Comparison of ENCODE assay signal across 3 worm cellular contexts in the genomic region with DNA sequence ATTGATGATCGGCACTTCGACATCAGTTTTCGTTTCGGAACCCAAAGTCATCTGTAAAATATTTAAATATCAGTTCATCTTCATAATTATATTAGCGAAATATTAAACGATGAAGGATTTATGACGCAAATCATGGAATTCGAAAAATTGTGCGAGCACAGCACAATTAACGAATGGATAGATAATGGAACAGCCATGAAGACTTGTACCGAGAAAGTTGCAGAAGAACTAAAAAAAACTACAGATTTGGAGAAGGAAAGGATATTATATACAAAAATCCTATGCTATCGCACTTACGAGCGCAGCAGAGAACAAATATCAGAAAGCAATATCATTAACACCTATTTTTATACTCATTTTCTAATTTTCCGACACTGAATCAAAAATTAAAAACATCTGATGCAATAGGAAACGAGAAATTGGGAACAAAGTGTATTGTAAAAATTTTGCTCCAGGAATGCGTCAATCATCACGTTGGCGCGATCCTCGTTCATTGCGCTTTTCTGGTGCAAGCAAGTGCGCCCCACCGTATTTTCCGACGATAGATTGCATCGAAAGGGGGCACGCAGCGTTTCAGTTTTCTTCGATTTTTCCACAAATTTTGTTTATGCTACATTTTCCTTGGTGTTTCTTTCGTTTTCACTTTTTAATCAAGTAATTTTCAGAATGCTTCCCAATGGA.
TF ChIP-seq lines count a peak whose summit lies in the region.

Gene clu-1, minus strand, starts transcription at position 51 of the 681 bp plus-strand sequence.
Gene prp-40, plus strand, starts transcription at position 666 of the 681 bp plus-strand sequence.

TF ChIP-seq in whole organism, L1 larva, 84 proteins besides CTCF, POLR2A, EP300 and RAD21 (continued from another document and continues in another):
- TF ChIP-seq efl-1 (optimal IDR thresholded peaks at IDR 0.05; lab: Kevin White, UChicago), result peak; percentile 88 to 89
- peak; percentile 82 to 98 for TF ChIP-seq efl-1 (GFP tag; optimal IDR thresholded peaks at IDR 0.05 in 1 of 2; lab: Kevin White, UChicago)
- TF ChIP-seq efl-3 (GFP tag; optimal IDR thresholded peaks at IDR 0.05; lab: Kevin White, UChicago), result no peak
- TF ChIP-seq nhr-71 (tag; optimal IDR thresholded peaks at IDR 0.05; lab: Kevin White, UChicago), result peak; percentile 94
- no peak for TF ChIP-seq Y116A8C.19 (tag; optimal IDR thresholded peaks at IDR 0.05; lab: Kevin White, UChicago; ENCODE audit: borderline replicate concordance)
- peak; percentile 65 for TF ChIP-seq lin-39 (tag; optimal IDR thresholded peaks at IDR 0.05; lab: Kevin White, UChicago)
- TF ChIP-seq nhr-76 (tag; optimal IDR thresholded peaks at IDR 0.05; lab: Kevin White, UChicago), result no peak
- peak; percentile 92 for TF ChIP-seq tbx-2 (tag; optimal IDR thresholded peaks at IDR 0.05; lab: Kevin White, UChicago)
- TF ChIP-seq snpc-4 (tag; optimal IDR thresholded peaks at IDR 0.05; lab: Kevin White, UChicago), result peak; percentile 78
- TF ChIP-seq skn-1 (tag; optimal IDR thresholded peaks at IDR 0.05; lab: Kevin White, UChicago), result peak; percentile 78
- TF ChIP-seq unc-98 (GFP tag; IDR thresholded peaks at IDR 0.05; lab: Robert Waterston, UW), result no peak
- no peak for TF ChIP-seq ceh-63 (GFP tag; optimal IDR thresholded peaks at IDR 0.05; lab: Kevin White, UChicago)
- peak; percentile 90 to 92 (median 92) for TF ChIP-seq ceh-82 (tag; optimal IDR thresholded peaks at IDR 0.05; lab: Kevin White, UChicago)
- no peak for TF ChIP-seq sptf-1 (tag; optimal IDR thresholded peaks at IDR 0.05; lab: Kevin White, UChicago)
- TF ChIP-seq mef-2 (tag; optimal IDR thresholded peaks at IDR 0.05; lab: Kevin White, UChicago), result peak; percentile 71
- TF ChIP-seq aly-2 (tag; optimal IDR thresholded peaks at IDR 0.05; lab: Kevin White, UChicago), result peak; percentile 83
- TF ChIP-seq lin-14 (GFP tag; optimal IDR thresholded peaks at IDR 0.05; lab: Kevin White, UChicago), result peak; percentile 90
- TF ChIP-seq nhr-20 (tag; optimal IDR thresholded peaks at IDR 0.05; lab: Kevin White, UChicago), result peak; percentile 93
- peak; percentile 86 for TF ChIP-seq fkh-8 (tag; optimal IDR thresholded peaks at IDR 0.05; lab: Kevin White, UChicago)
- TF ChIP-seq sup-37 (GFP tag; optimal IDR thresholded peaks at IDR 0.05; lab: Kevin White, UChicago), result peak; percentile 33
- no peak for TF ChIP-seq nhr-84 (tag; optimal IDR thresholded peaks at IDR 0.05; lab: Kevin White, UChicago)
- peak; percentile 70 for TF ChIP-seq C04F5.9 (tag; optimal IDR thresholded peaks at IDR 0.05; lab: Kevin White, UChicago)
- peak; percentile 81 for TF ChIP-seq nhr-77 (tag; optimal IDR thresholded peaks at IDR 0.05; lab: Kevin White, UChicago)
- TF ChIP-seq mep-1 (tag; optimal IDR thresholded peaks at IDR 0.05; lab: Kevin White, UChicago), result peak; percentile 89
- TF ChIP-seq pax-3 (tag; optimal IDR thresholded peaks at IDR 0.05; lab: Kevin White, UChicago), result peak; percentile 58
- no peak for TF ChIP-seq ceh-88 (GFP tag; IDR thresholded peaks at IDR 0.05; lab: Robert Waterston, UW)
- peak; percentile 52 for TF ChIP-seq zip-4 (GFP tag; optimal IDR thresholded peaks at IDR 0.05; lab: Kevin White, UChicago)
- peak; percentile 83 for TF ChIP-seq ztf-4 (tag; optimal IDR thresholded peaks at IDR 0.05; lab: Kevin White, UChicago)
- peak; percentile 95 for TF ChIP-seq snu-23 (GFP tag; optimal IDR thresholded peaks at IDR 0.05; lab: Kevin White, UChicago)
- TF ChIP-seq xbp-1 (tag; optimal IDR thresholded peaks at IDR 0.05; lab: Kevin White, UChicago), result peak; percentile 90
- no peak for TF ChIP-seq unc-62 (GFP tag; optimal IDR thresholded peaks at IDR 0.05; lab: Kevin White, UChicago)
- TF ChIP-seq mab-9 (GFP tag; IDR thresholded peaks at IDR 0.05; lab: Robert Waterston, UW), result peak; percentile 76
- no peak for TF ChIP-seq nhr-12 (tag; optimal IDR thresholded peaks at IDR 0.05; lab: Kevin White, UChicago)
- TF ChIP-seq nhr-90 (tag; optimal IDR thresholded peaks at IDR 0.05; lab: Kevin White, UChicago; ENCODE audit: poor library complexity), result peak; percentile 86
- TF ChIP-seq blmp-1 (tag; optimal IDR thresholded peaks at IDR 0.05; lab: Kevin White, UChicago), result no peak
- peak; percentile 77 for TF ChIP-seq fkh-4 (tag; optimal IDR thresholded peaks at IDR 0.05; lab: Kevin White, UChicago; ENCODE audit: borderline replicate concordance)
- TF ChIP-seq nhr-19 (GFP tag; conservative IDR thresholded peaks at IDR 0.05; lab: Robert Waterston, UW), result peak; percentile 89
- peak; percentile 43 for TF ChIP-seq nhr-11 (tag; optimal IDR thresholded peaks at IDR 0.05; lab: Kevin White, UChicago)
- TF ChIP-seq rnt-1 (tag; optimal IDR thresholded peaks at IDR 0.05; lab: Kevin White, UChicago), result peak; percentile 95
- peak; percentile 88 for TF ChIP-seq unc-86 (tag; optimal IDR thresholded peaks at IDR 0.05; lab: Kevin White, UChicago)
- TF ChIP-seq dsc-1 (tag; optimal IDR thresholded peaks at IDR 0.05; lab: Kevin White, UChicago), result peak; percentile 98

TF ChIP-seq in whole organism, L3 larva, 47 proteins besides CTCF, POLR2A, EP300 and RAD21 (continued from another document):
- TF ChIP-seq aly-2 (tag; optimal IDR thresholded peaks at IDR 0.05; lab: Kevin White, UChicago), result no peak
- peak; percentile 74 for TF ChIP-seq pqm-1 (tag; optimal IDR thresholded peaks at IDR 0.05; lab: Kevin White, UChicago)
- peak; percentile 90 for TF ChIP-seq lin-39 (tag; optimal IDR thresholded peaks at IDR 0.05; lab: Kevin White, UChicago)
- TF ChIP-seq ceh-82 (tag; optimal IDR thresholded peaks at IDR 0.05; lab: Kevin White, UChicago), result peak; percentile 57
- no peak for TF ChIP-seq nhr-67 (tag; optimal IDR thresholded peaks at IDR 0.05; lab: Kevin White, UChicago)
- peak; percentile 91 for TF ChIP-seq nfya-1 (tag; optimal IDR thresholded peaks at IDR 0.05; lab: Kevin White, UChicago; ENCODE audit: insufficient read depth)
- peak; percentile 93 for TF ChIP-seq pha-4 (tag; optimal IDR thresholded peaks at IDR 0.05; lab: Kevin White, UChicago)
- TF ChIP-seq unc-39 (tag; optimal IDR thresholded peaks at IDR 0.05; lab: Kevin White, UChicago), result no peak
- TF ChIP-seq nhr-237 (tag; optimal IDR thresholded peaks at IDR 0.05; lab: Kevin White, UChicago), result no peak
- peak; percentile 80 for TF ChIP-seq jun-1 (tag; optimal IDR thresholded peaks at IDR 0.05; lab: Kevin White, UChicago)
- TF ChIP-seq hmg-11 (tag; optimal IDR thresholded peaks at IDR 0.05; lab: Kevin White, UChicago), result peak; percentile 83
- TF ChIP-seq nhr-12 (tag; optimal IDR thresholded peaks at IDR 0.05; lab: Kevin White, UChicago), result no peak
- peak; percentile 71 for TF ChIP-seq egl-27 (tag; optimal IDR thresholded peaks at IDR 0.05; lab: Kevin White, UChicago)
- no peak for TF ChIP-seq ceh-16 (tag; optimal IDR thresholded peaks at IDR 0.05; lab: Kevin White, UChicago)
- peak; percentile 80 for TF ChIP-seq lsy-12 (tag; optimal IDR thresholded peaks at IDR 0.05; lab: Kevin White, UChicago)
- peak; percentile 50 for TF ChIP-seq ztf-4 (tag; optimal IDR thresholded peaks at IDR 0.05; lab: Kevin White, UChicago)
- no peak for TF ChIP-seq mml-1 (tag; optimal IDR thresholded peaks at IDR 0.05; lab: Kevin White, UChicago)
- TF ChIP-seq sea-2 (GFP tag; optimal IDR thresholded peaks at IDR 0.05; lab: Kevin White, UChicago), result no peak
- TF ChIP-seq ZK546.5 (tag; optimal IDR thresholded peaks at IDR 0.05; lab: Kevin White, UChicago), result no peak
- no peak for TF ChIP-seq eor-1 (tag; optimal IDR thresholded peaks at IDR 0.05; lab: Kevin White, UChicago)
- peak; percentile 56 for TF ChIP-seq skn-1 (tag; optimal IDR thresholded peaks at IDR 0.05; lab: Kevin White, UChicago)
- TF ChIP-seq nhr-25 (tag; optimal IDR thresholded peaks at IDR 0.05; lab: Kevin White, UChicago), result peak; percentile 92
- no peak for TF ChIP-seq fos-1 (tag; optimal IDR thresholded peaks at IDR 0.05; lab: Kevin White, UChicago)
- TF ChIP-seq tbx-2 (tag; optimal IDR thresholded peaks at IDR 0.05; lab: Kevin White, UChicago), result peak; percentile 62
- no peak for TF ChIP-seq unc-62 (GFP tag; optimal IDR thresholded peaks at IDR 0.05; lab: Kevin White, UChicago)
- no peak for TF ChIP-seq nhr-28 (tag; optimal IDR thresholded peaks at IDR 0.05; lab: Kevin White, UChicago)
- peak; percentile 72 for TF ChIP-seq egl-5 (tag; optimal IDR thresholded peaks at IDR 0.05; lab: Kevin White, UChicago)
- no peak for TF ChIP-seq mdl-1 (tag; optimal IDR thresholded peaks at IDR 0.05; lab: Kevin White, UChicago)
- TF ChIP-seq elt-3 (tag; optimal IDR thresholded peaks at IDR 0.05; lab: Kevin White, UChicago), result no peak
- no peak for TF ChIP-seq nhr-77 (tag; optimal IDR thresholded peaks at IDR 0.05; lab: Kevin White, UChicago)

TF ChIP-seq in whole organism, young adult, 124 proteins besides CTCF, POLR2A, EP300 and RAD21 (continued from another document and continues in another):
- TF ChIP-seq mcd-1 (GFP tag; IDR thresholded peaks at IDR 0.05; lab: Robert Waterston, UW) (peak; percentile 95), repo-1 (tag; optimal IDR thresholded peaks at IDR 0.05; lab: Kevin White, UChicago) (peak; percentile 44), ztf-26 (tag; optimal IDR thresholded peaks at IDR 0.05; lab: Kevin White, UChicago) (peak; percentile 40), ets-4 (GFP tag; optimal IDR thresholded peaks at IDR 0.05; lab: Kevin White, UChicago) (no peak), bed-2 (GFP tag; IDR thresholded peaks at IDR 0.05; lab: Robert Waterston, UW) (no peak), ceh-100 (GFP tag; IDR thresholded peaks at IDR 0.05; lab: Robert Waterston, UW) (peak; percentile 77), dpff-1 (tag; optimal IDR thresholded peaks at IDR 0.05; lab: Kevin White, UChicago) (no peak), unc-62 (GFP tag; optimal IDR thresholded peaks at IDR 0.05; lab: Kevin White, UChicago) (no peak), F57A8.1 (GFP tag; optimal IDR thresholded peaks at IDR 0.05; lab: Kevin White, UChicago) (no peak), rpc-1 (optimal IDR thresholded peaks at IDR 0.05; lab: Kevin White, UChicago) (no peak), rpc-1 (tag; optimal IDR thresholded peaks at IDR 0.05; lab: Kevin White, UChicago) (no peak), B0035.1 (tag; optimal IDR thresholded peaks at IDR 0.05; lab: Kevin White, UChicago) (no peak), Y56A3A.18 (GFP tag; IDR thresholded peaks at IDR 0.05; lab: Robert Waterston, UW) (no peak), sea-2 (GFP tag; IDR thresholded peaks at IDR 0.05; lab: Robert Waterston, UW) (no peak), snpc-3.4 (tag; optimal IDR thresholded peaks at IDR 0.05; lab: Kevin White, UChicago) (no peak), let-526 (GFP tag; IDR thresholded peaks at IDR 0.05; lab: Robert Waterston, UW) (no peak), hrde-1 (tag; optimal IDR thresholded peaks at IDR 0.05; lab: Kevin White, UChicago; ENCODE audit: borderline replicate concordance) (no peak), F49E8.2 (tag; optimal IDR thresholded peaks at IDR 0.05; lab: Kevin White, UChicago; ENCODE audit: insufficient read depth) (peak; percentile 32), B0336.3 (GFP tag; IDR thresholded peaks at IDR 0.05; lab: Robert Waterston, UW) (peak; percentile 80), sdz-38 (tag; optimal IDR thresholded peaks at IDR 0.05; lab: Kevin White, UChicago) (no peak), xnd-1 (tag; optimal IDR thresholded peaks at IDR 0.05; lab: Kevin White, UChicago) (peak; percentile 24), ztf-3 (GFP tag; optimal IDR thresholded peaks at IDR 0.05; lab: Kevin White, UChicago) (no peak), ztf-6 (GFP tag; IDR thresholded peaks at IDR 0.05; lab: Robert Waterston, UW) (no peak), ZK185.1 (tag; optimal IDR thresholded peaks at IDR 0.05; lab: Kevin White, UChicago; ENCODE audit: poor library complexity, severe bottlenecking) (peak; percentile 69), dox-1 (GFP tag; IDR thresholded peaks at IDR 0.05; lab: Robert Waterston, UW) (peak; percentile 94), lin-54 (GFP tag; optimal IDR thresholded peaks at IDR 0.05; lab: Kevin White, UChicago) (peak; percentile 78), lag-1 (GFP tag; IDR thresholded peaks at IDR 0.05; lab: Robert Waterston, UW) (no peak), nfya-1 (tag; optimal IDR thresholded peaks at IDR 0.05; lab: Kevin White, UChicago; ENCODE audit: borderline replicate concordance, insufficient read depth) (no peak), pbrm-1 (GFP tag; IDR thresholded peaks at IDR 0.05; lab: Robert Waterston, UW) (peak; percentile 87), attf-3 (GFP tag; conservative IDR thresholded peaks at IDR 0.05; lab: Robert Waterston, UW) (peak; percentile 56; the same call in 1 of the 2 replicates), hmg-20 (GFP tag; IDR thresholded peaks at IDR 0.05; lab: Robert Waterston, UW) (peak; percentile 64; the same call in 1 of the 2 replicates), chd-7 (tag; optimal IDR thresholded peaks at IDR 0.05; lab: Kevin White, UChicago) (no peak), T07F8.4 (tag; optimal IDR thresholded peaks at IDR 0.05; lab: Kevin White, UChicago) (no peak), lir-1 (GFP tag; conservative IDR thresholded peaks at IDR 0.05; lab: Robert Waterston, UW) (no peak; the same call in 1 of the 2 replicates), F52B5.7 (tag; optimal IDR thresholded peaks at IDR 0.05; lab: Kevin White, UChicago) (no peak), hlh-26 (GFP tag; conservative IDR thresholded peaks at IDR 0.05; lab: Robert Waterston, UW) (no peak), ztf-28 (GFP tag; IDR thresholded peaks at IDR 0.05; lab: Robert Waterston, UW) (no peak), Y95B8A.8 (GFP tag; IDR thresholded peaks at IDR 0.05; lab: Robert Waterston, UW) (no peak), F22D6.2 (tag; optimal IDR thresholded peaks at IDR 0.05; lab: Kevin White, UChicago) (no peak), madf-8 (GFP tag; conservative IDR thresholded peaks at IDR 0.05; lab: Robert Waterston, UW) (peak; percentile 45), madf-10 (tag; optimal IDR thresholded peaks at IDR 0.05; lab: Kevin White, UChicago) (peak; percentile 23), cebp-2 (GFP tag; IDR thresholded peaks at IDR 0.05; lab: Robert Waterston, UW) (no peak), F23B12.7 (tag; optimal IDR thresholded peaks at IDR 0.05; lab: Kevin White, UChicago; ENCODE audit: insufficient read depth) (peak; percentile 90), lin-26 (GFP tag; IDR thresholded peaks at IDR 0.05; lab: Robert Waterston, UW) (no peak), athp-1 (tag; optimal IDR thresholded peaks at IDR 0.05; lab: Kevin White, UChicago) (peak; percentile 5), C06A6.2 (GFP tag; conservative IDR thresholded peaks at IDR 0.05; lab: Robert Waterston, UW) (peak; percentile 54; the same call in 1 of the 2 replicates), lsl-1 (GFP tag; optimal IDR thresholded peaks at IDR 0.05; lab: Kevin White, UChicago) (peak; percentile 72), hlh-12 (tag; optimal IDR thresholded peaks at IDR 0.05; lab: Kevin White, UChicago) (no peak), snpc-1.3 (tag; optimal IDR thresholded peaks at IDR 0.05; lab: Kevin White, UChicago; ENCODE audit: insufficient read depth) (peak; percentile 76), ama-1 (optimal IDR thresholded peaks at IDR 0.05; lab: Kevin White, UChicago) (no peak), ama-1 (GFP tag; optimal IDR thresholded peaks at IDR 0.05; lab: Kevin White, UChicago) (no peak), hmg-1.2 (GFP tag; IDR thresholded peaks at IDR 0.05; lab: Robert Waterston, UW) (peak; percentile 75), nhr-120 (GFP tag; IDR thresholded peaks at IDR 0.05; lab: Robert Waterston, UW) (no peak), gei-17 (GFP tag; optimal IDR thresholded peaks at IDR 0.05; lab: Kevin White, UChicago) (peak; percentile 37), akir-1 (GFP tag; optimal IDR thresholded peaks at IDR 0.05; lab: Kevin White, UChicago) (no peak), nhr-90 (tag; optimal IDR thresholded peaks at IDR 0.05; lab: Kevin White, UChicago) (no peak), dpl-1 (GFP tag; optimal IDR thresholded peaks at IDR 0.05; lab: Kevin White, UChicago) (peak; percentile 39), F55B11.4 (tag; optimal IDR thresholded peaks at IDR 0.05; lab: Kevin White, UChicago; ENCODE audit: borderline replicate concordance, insufficient read depth) (no peak), ztf-18 (tag; optimal IDR thresholded peaks at IDR 0.05; lab: Kevin White, UChicago) (peak; percentile 98), lsy-27 (tag; optimal IDR thresholded peaks at IDR 0.05; lab: Kevin White, UChicago; ENCODE audit: borderline replicate concordance, insufficient read depth) (no peak), nhr-80 (tag; optimal IDR thresholded peaks at IDR 0.05; lab: Kevin White, UChicago) (peak; percentile 76)
